Fruit fly (Drosophila melanogaster) whole organism, embryonic: Measurements from ENCODE around the gene CG4854.

Experiments used
- Antp ChIP-seq: fragments of 200-800 bp; sonication (Bioruptor generic); optimal IDR thresholded peaks from 3 replicates; lab custom pipeline; 2016; ENCODE audit warnings: missing biosample characterization, missing genetic modification characterization
- Blimp-1 ChIP-seq: fragments of 200-800 bp; sonication (Bioruptor generic); optimal IDR thresholded peaks from 3 replicates; lab custom pipeline; 2018; ENCODE audit warnings: missing biosample characterization, missing genetic modification characterization, mild to moderate bottlenecking, moderate library complexity, missing genetic modification reagents
- C15 ChIP-seq: fragments of 200-800 bp; sonication (Bioruptor generic); IDR thresholded peaks from 3 replicates; pipeline ENCODE4 v1.3.6; 2022; ENCODE audit warnings: missing biosample characterization, missing genetic modification characterization
- CG10274 ChIP-seq: fragments of 200-800 bp; sonication (Bioruptor generic); optimal IDR thresholded peaks from 3 replicates; lab custom pipeline; 2017; ENCODE audit warnings: missing biosample characterization, mild to moderate bottlenecking, missing genetic modification characterization
- CG10321 ChIP-seq: fragments of 200-800 bp; sonication (Bioruptor generic); IDR thresholded peaks from 2 replicates; pipeline ENCODE4 v1.3.6; 2022; ENCODE audit warnings: missing biosample characterization, missing genetic modification characterization
- CG10543 ChIP-seq: fragments of 200-800 bp; sonication (Bioruptor generic); optimal IDR thresholded peaks from 3 replicates; lab custom pipeline; 2017; ENCODE audit warnings: missing biosample characterization, mild to moderate bottlenecking, missing genetic modification characterization, moderate library complexity
- CG10565 ChIP-seq: fragments of 200-800 bp; sonication (Bioruptor generic); optimal IDR thresholded peaks from 3 replicates; lab custom pipeline; 2016; ENCODE audit warnings: missing biosample characterization, mild to moderate bottlenecking, missing genetic modification characterization
- CG1647 ChIP-seq: fragments of 200-800 bp; sonication (Bioruptor generic); optimal IDR thresholded peaks from 3 replicates; lab custom pipeline; 2016; ENCODE audit warnings: missing biosample characterization, missing genetic modification characterization
- CG17912 ChIP-seq: fragments of 200-800 bp; sonication (Bioruptor generic); optimal IDR thresholded peaks from 2 replicates; lab custom pipeline; 2018; ENCODE audit warnings: missing biosample characterization, mild to moderate bottlenecking, missing genetic modification characterization
- CG2202 ChIP-seq: fragments of 200-800 bp; sonication (Bioruptor generic); optimal IDR thresholded peaks from 2 replicates; lab custom pipeline; 2018; ENCODE audit warnings: missing biosample characterization, mild to moderate bottlenecking, missing genetic modification characterization
- CG32532 ChIP-seq: fragments of 200-800 bp; sonication (Bioruptor generic); IDR thresholded peaks from 2 replicates; pipeline ENCODE4 v1.3.6; 2022; ENCODE audit warnings: missing biosample characterization, missing genetic modification characterization
- CG3726 ChIP-seq: fragments of 200-800 bp; sonication (Bioruptor generic); IDR thresholded peaks from 3 replicates; pipeline ENCODE4, ENCODE4 v1.3.6; 2022; ENCODE audit warnings: missing biosample characterization, missing genetic modification characterization
- CG4730 ChIP-seq: fragments of 200-800 bp; sonication (Bioruptor generic); IDR thresholded peaks from 2 replicates; pipeline ENCODE4 v1.3.6; 2022; ENCODE audit warnings: missing biosample characterization, missing genetic modification characterization
- CG6254 ChIP-seq: fragments of 200-800 bp; sonication (Bioruptor generic); optimal IDR thresholded peaks from 3 replicates; lab custom pipeline; 2017; ENCODE audit warnings: mild to moderate bottlenecking, missing biosample characterization, missing genetic modification reagents, missing genetic modification characterization
- CG7372 ChIP-seq: fragments of 200-800 bp; sonication (Bioruptor generic); IDR thresholded peaks from 2 replicates; pipeline ENCODE4 v1.3.6; 2022; ENCODE audit warnings: missing biosample characterization, missing genetic modification characterization
- CG7556 ChIP-seq: fragments of 200-800 bp; sonication (Bioruptor generic); optimal IDR thresholded peaks from 2 replicates; lab custom pipeline; 2017; ENCODE audit warnings: missing biosample characterization, mild to moderate bottlenecking, missing genetic modification characterization
- CG9817 ChIP-seq: fragments of 200-800 bp; sonication (Bioruptor generic); optimal IDR thresholded peaks from 2 replicates; lab custom pipeline; 2018; ENCODE audit warnings: missing biosample characterization, mild to moderate bottlenecking, missing genetic modification characterization, moderate library complexity
- Chrac-16 ChIP-seq: fragments of 200-800 bp; sonication (Bioruptor generic); optimal IDR thresholded peaks from 3 replicates; lab custom pipeline; 2016; ENCODE audit warnings: missing biosample characterization, missing genetic modification characterization
- Dek ChIP-seq: fragments of 200-800 bp; sonication (Bioruptor generic); optimal IDR thresholded peaks from 3 replicates; lab custom pipeline; 2019; ENCODE audit warnings: missing biosample characterization, mild to moderate bottlenecking, missing genetic modification characterization, moderate library complexity
- Dip3 ChIP-seq: fragments of 200-800 bp; sonication (Bioruptor generic); optimal IDR thresholded peaks from 3 replicates; lab custom pipeline; 2016; ENCODE audit warnings: missing biosample characterization, missing genetic modification characterization
- Dref ChIP-seq: fragments of 200-800 bp; sonication (Bioruptor generic); IDR thresholded peaks from 2 replicates; pipeline ENCODE4 v1.3.6; 2022; ENCODE audit warnings: missing biosample characterization, missing genetic modification characterization
- Ets97D ChIP-seq: fragments of 200-800 bp; sonication (Bioruptor generic); optimal IDR thresholded peaks from 3 replicates; lab custom pipeline; 2016; ENCODE audit warnings: missing biosample characterization, missing genetic modification characterization
- Gsc ChIP-seq: fragments of 200-800 bp; sonication (Bioruptor generic); IDR thresholded peaks from 2 replicates; pipeline ENCODE4 v1.3.6; 2022; ENCODE audit warnings: missing biosample characterization, missing genetic modification characterization
- Hand ChIP-seq: fragments of 200-800 bp; sonication (Bioruptor generic); optimal IDR thresholded peaks from 2 replicates; lab custom pipeline; 2017; ENCODE audit warnings: mild to moderate bottlenecking, missing biosample characterization, missing genetic modification reagents, missing genetic modification characterization
- Hmx ChIP-seq: fragments of 200-800 bp; sonication (Bioruptor generic); optimal IDR thresholded peaks from 2 replicates; lab custom pipeline; 2016; ENCODE audit warnings: missing biosample characterization, missing genetic modification characterization
- Hr3 ChIP-seq: fragments of 200-800 bp; sonication (Bioruptor generic); optimal IDR thresholded peaks from 3 replicates; lab custom pipeline; 2016; ENCODE audit warnings: missing biosample characterization, missing genetic modification characterization
- Jarid2 ChIP-seq: fragments of 200-800 bp; sonication (Bioruptor generic); optimal IDR thresholded peaks from 3 replicates; lab custom pipeline; 2017; ENCODE audit warnings: mild to moderate bottlenecking, missing biosample characterization, missing genetic modification reagents, missing genetic modification characterization
- Neu2 ChIP-seq: fragments of 200-800 bp; sonication (Bioruptor generic); optimal IDR thresholded peaks from 3 replicates; lab custom pipeline; 2016; ENCODE audit warnings: missing biosample characterization, missing genetic modification characterization, borderline replicate concordance
- Nf-YC ChIP-seq: fragments of 200-800 bp; optimal IDR thresholded peaks from 3 replicates; lab custom pipeline; 2019; ENCODE audit warnings: missing biosample characterization, mild to moderate bottlenecking, missing genetic modification characterization, moderate library complexity
- Ptx1 ChIP-seq: fragments of 200-800 bp; sonication (Bioruptor generic); IDR thresholded peaks from 2 replicates; pipeline ENCODE4 v1.3.6; 2022; ENCODE audit warnings: missing biosample characterization, missing genetic modification characterization
- Six4 ChIP-seq: fragments of 200-800 bp; sonication (Bioruptor generic); optimal IDR thresholded peaks from 2 replicates; lab custom pipeline; 2016; ENCODE audit warnings: missing biosample characterization, missing genetic modification characterization
- Ssrp ChIP-seq: fragments of 200-800 bp; sonication (Bioruptor generic); optimal IDR thresholded peaks from 2 replicates; lab custom pipeline; 2018; ENCODE audit warnings: missing biosample characterization, mild to moderate bottlenecking, missing genetic modification characterization, moderate library complexity
- Vsx1 ChIP-seq: fragments of 200-800 bp; sonication (Bioruptor generic); optimal IDR thresholded peaks from 2 replicates; lab custom pipeline; 2017; ENCODE audit warnings: missing biosample characterization, mild to moderate bottlenecking, missing genetic modification characterization, missing genetic modification reagents
- al ChIP-seq: fragments of 200-800 bp; sonication (Bioruptor generic); IDR thresholded peaks from 2 replicates; pipeline ENCODE4 v1.3.6; 2022; ENCODE audit warnings: missing biosample characterization, missing genetic modification characterization
- dati ChIP-seq: fragments of 200-800 bp; sonication (Bioruptor generic); IDR thresholded peaks from 2 replicates; pipeline ENCODE4 v1.3.6; 2022; ENCODE audit warnings: missing biosample characterization, missing genetic modification characterization
- fd102C ChIP-seq: fragments of 200-800 bp; sonication (Bioruptor generic); optimal IDR thresholded peaks from 2 replicates; lab custom pipeline; 2018; ENCODE audit warnings: missing biosample characterization, mild to moderate bottlenecking, missing genetic modification characterization, moderate library complexity
- gt ChIP-seq: fragments of 200-800 bp; sonication (Bioruptor generic); IDR thresholded peaks from 2 replicates; pipeline ENCODE4 v1.3.6; 2022; ENCODE audit warnings: missing biosample characterization, missing genetic modification characterization
- knrl ChIP-seq: fragments of 200-800 bp; sonication (Bioruptor generic); IDR thresholded peaks from 3 replicates; pipeline ENCODE4 v1.3.6; 2022; ENCODE audit warnings: missing biosample characterization, missing genetic modification characterization; ENCODE audit not compliant: partially characterized antibody
- maf-S ChIP-seq: fragments of 200-800 bp; sonication (Bioruptor generic); optimal IDR thresholded peaks from 2 replicates; lab custom pipeline; 2016; ENCODE audit warnings: missing biosample characterization, missing genetic modification characterization
- mam ChIP-seq: fragments of 200-800 bp; sonication (Bioruptor generic); optimal IDR thresholded peaks from 3 replicates; lab custom pipeline; 2016; ENCODE audit warnings: missing biosample characterization, missing genetic modification characterization
- pita ChIP-seq: fragments of 200-800 bp; sonication (Bioruptor generic); optimal IDR thresholded peaks from 2 replicates; lab custom pipeline; 2017; ENCODE audit warnings: missing biosample characterization, mild to moderate bottlenecking, missing genetic modification characterization
- pros ChIP-seq: fragments of 200-800 bp; sonication (Bioruptor generic); optimal IDR thresholded peaks from 3 replicates; lab custom pipeline; 2019; ENCODE audit warnings: missing biosample characterization, mild to moderate bottlenecking, missing genetic modification characterization, moderate library complexity
- slou ChIP-seq: fragments of 200-800 bp; sonication (Bioruptor generic); optimal IDR thresholded peaks from 3 replicates; lab custom pipeline; 2016; ENCODE audit warnings: missing biosample characterization, missing genetic modification characterization
- sna ChIP-seq: fragments of 200-800 bp; sonication (Bioruptor generic); IDR thresholded peaks from 2 replicates; pipeline ENCODE4 v1.3.6; 2022; ENCODE audit warnings: missing biosample characterization, missing genetic modification characterization; ENCODE audit not compliant: partially characterized antibody
- sug ChIP-seq: fragments of 200-800 bp; optimal IDR thresholded peaks from 2 replicates; lab custom pipeline; 2019; ENCODE audit warnings: missing biosample characterization, mild to moderate bottlenecking, missing genetic modification characterization, moderate library complexity
- tap ChIP-seq: fragments of 200-800 bp; optimal IDR thresholded peaks from 3 replicates; lab custom pipeline; 2019; ENCODE audit warnings: missing biosample characterization, mild to moderate bottlenecking, missing genetic modification characterization, moderate library complexity
- trem ChIP-seq: fragments of 200-800 bp; optimal IDR thresholded peaks from 3 replicates; lab custom pipeline; 2019; ENCODE audit warnings: missing biosample characterization, mild to moderate bottlenecking, missing genetic modification characterization, moderate library complexity
- vfl ChIP-seq: fragments of 200-800 bp; sonication (Bioruptor generic); optimal IDR thresholded peaks from 2 replicates; lab custom pipeline; 2016; ENCODE audit warnings: missing biosample characterization, missing genetic modification characterization
- z ChIP-seq: fragments of 200-800 bp; sonication (Bioruptor generic); IDR thresholded peaks from 3 replicates; pipeline ENCODE4 v1.3.6; 2022; ENCODE audit warnings: missing biosample characterization, missing genetic modification characterization
- zen2 ChIP-seq: fragments of 200-800 bp; sonication (Bioruptor generic); IDR thresholded peaks from 3 replicates; pipeline ENCODE4 v1.3.6; 2022; ENCODE audit warnings: missing biosample characterization, missing genetic modification characterization; ENCODE audit not compliant: partially characterized antibody

Gene CG4854

DNA sequence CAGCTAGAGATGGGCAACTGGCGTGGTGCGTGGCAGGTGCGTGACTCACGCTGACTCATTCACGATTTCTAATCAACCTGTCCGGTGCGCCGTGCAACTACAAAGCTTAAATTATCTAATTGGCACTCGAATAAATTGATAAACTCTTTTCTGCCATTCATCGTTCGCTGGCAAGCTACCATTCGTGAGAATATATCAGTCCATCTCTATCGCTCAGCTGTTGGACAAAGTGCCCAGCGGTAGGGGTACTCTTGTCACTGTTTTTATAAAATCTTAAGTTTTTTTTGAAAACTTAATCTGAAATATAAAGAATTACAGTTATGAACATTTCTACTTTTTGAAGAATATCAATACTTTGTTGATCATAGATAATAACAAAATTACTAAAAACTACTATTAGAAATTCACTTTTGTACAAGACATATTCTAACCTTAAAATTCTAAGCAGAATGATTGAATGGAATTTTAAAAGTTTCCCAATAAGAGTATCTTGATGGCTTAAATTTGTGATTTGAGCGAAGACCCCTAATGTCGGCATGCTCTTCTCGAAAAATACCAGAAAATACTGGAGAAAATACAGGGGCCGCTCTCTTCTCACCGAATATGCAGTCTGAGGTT is 6.6 kb upstream of the CG4854 start, which contains the start of the genes PIG-L and psidin (continued):
- 0 out of 2 replicates have a peak, but pooled peaks have one; percentile 34 for TF ChIP-seq Gsc
- no peak for TF ChIP-seq Hmx (GFP tag; lab: Kevin White, UChicago)
- peak; percentile 82 for TF ChIP-seq Nf-YC (tag; lab: Kevin White, UChicago)
- TF ChIP-seq CG6254 (GFP tag; lab: Kevin White, UChicago) = peak; percentile 30
- no peak for TF ChIP-seq Blimp-1 (GFP tag; lab: Kevin White, UChicago)
- peak; percentile 27 for TF ChIP-seq CG10274
- TF ChIP-seq Six4 (GFP tag; lab: Kevin White, UChicago) = peak; percentile 50
- TF ChIP-seq Dek (tag; lab: Kevin White, UChicago) = peak; percentile 78
- no peak for TF ChIP-seq tap (tag; lab: Kevin White, UChicago)
- peak; percentile 94 for TF ChIP-seq zen2
- TF ChIP-seq Neu2 (GFP tag; lab: Kevin White, UChicago) = peak; percentile 3
- peak; percentile 52 for TF ChIP-seq CG2202
- TF ChIP-seq CG32532 (GFP tag; lab: Robert Waterston, UW) = peak; percentile 70
- TF ChIP-seq Hr3 = peak; percentile 87
- peak; percentile 97 for TF ChIP-seq knrl (GFP tag; lab: Robert Waterston, UW)
- no peak for TF ChIP-seq pros (GFP tag; lab: Kevin White, UChicago)
- peak; percentile 44 for TF ChIP-seq slou (GFP tag; lab: Kevin White, UChicago)
- TF ChIP-seq z (GFP tag; lab: Robert Waterston, UW) = no peak
- TF ChIP-seq CG17912 (GFP tag; lab: Kevin White, UChicago) = no peak
- peak; percentile 88 for TF ChIP-seq Ptx1 (GFP tag; lab: Robert Waterston, UW)
- 0 out of 2 replicates have a peak, but pooled peaks have one; percentile 45 for TF ChIP-seq CG10321 (GFP tag; lab: Robert Waterston, UW)
- TF ChIP-seq mam (GFP tag; lab: Kevin White, UChicago) = peak; percentile 79
- peak; percentile 80 for TF ChIP-seq sug (tag; lab: Kevin White, UChicago)
- peak; percentile 32 for TF ChIP-seq gt (GFP tag; lab: Robert Waterston, UW)
- peak; percentile 80 for TF ChIP-seq Chrac-16 (GFP tag; lab: Kevin White, UChicago)
- TF ChIP-seq al (GFP tag; lab: Robert Waterston, UW) = peak; percentile 56
- TF ChIP-seq dati (GFP tag; lab: Robert Waterston, UW) = 0 out of 2 replicates have a peak, but pooled peaks have one; percentile 33
- no peak for TF ChIP-seq fd102C
- TF ChIP-seq CG9817 (tag; lab: Kevin White, UChicago) = peak; percentile 84
- peak; percentile 70 for TF ChIP-seq trem (tag; lab: Kevin White, UChicago)
- TF ChIP-seq Antp (GFP tag; lab: Kevin White, UChicago) = peak; percentile 75
- TF ChIP-seq sna (GFP tag; lab: Robert Waterston, UW) = peak; percentile 97
- peak; percentile 39 for TF ChIP-seq CG7372 (GFP tag; lab: Robert Waterston, UW)
- no peak for TF ChIP-seq Dref (GFP tag; lab: Robert Waterston, UW)
- no peak for TF ChIP-seq pita (GFP tag; lab: Kevin White, UChicago)
- peak; percentile 50 for TF ChIP-seq maf-S
- peak; percentile 86 for TF ChIP-seq CG7556
- TF ChIP-seq CG10565 (GFP tag; lab: Kevin White, UChicago) = no peak
- peak; percentile 46 for TF ChIP-seq vfl
- peak; percentile 44; the same call in 1 of the 2 replicates for TF ChIP-seq CG4730 (GFP tag; lab: Robert Waterston, UW)
- TF ChIP-seq Ssrp = peak; percentile 85
- no peak for TF ChIP-seq CG3726
- peak; percentile 49 for TF ChIP-seq Hand
- TF ChIP-seq Dip3 = peak; percentile 38
- no peak for TF ChIP-seq CG10543 (GFP tag; lab: Kevin White, UChicago)
- TF ChIP-seq CG1647 (GFP tag; lab: Kevin White, UChicago) = no peak
- TF ChIP-seq Jarid2 (GFP tag; lab: Kevin White, UChicago) = no peak
- TF ChIP-seq Ets97D (GFP tag; lab: Kevin White, UChicago) = peak; percentile 69
- peak; percentile 69 for TF ChIP-seq Vsx1 (GFP tag; lab: Kevin White, UChicago)
- peak; percentile 57; the same call in 1 of the 3 replicates for TF ChIP-seq C15 (GFP tag; lab: Robert Waterston, UW)
